Worm (Caenorhabditis elegans) whole organism, mixed stage, embryonic: ENCODE data around the gene natc-1.
A peak's percentile ranks its signal among the peaks of the same experiment; 100 is the strongest.

ENCODE experiments used
- M03D4.4 ChIP-seq: sonication (generic microtip); optimal IDR thresholded peaks from 2 replicates; lab custom pipeline; 2017; ENCODE audit warnings: mild to moderate bottlenecking, missing genetic modification characterization, missing compliant biosample characterization
- bed-3 ChIP-seq: fragments of 200-800 bp; sonication (Bioruptor generic); optimal IDR thresholded peaks from 3 replicates; lab custom pipeline; 2018; ENCODE audit warnings: mild to moderate bottlenecking, missing genetic modification characterization, moderate library complexity, missing compliant biosample characterization
- blmp-1 ChIP-seq: fragments of 150-350 bp; optimal IDR thresholded peaks from 2 replicates; lab custom pipeline; 2014; ENCODE audit warnings: missing biosample characterization, missing genetic modification characterization
- ceh-43 ChIP-seq: fragments of 200-800 bp; sonication (Bioruptor generic); optimal IDR thresholded peaks from 2 replicates; lab custom pipeline; 2018; ENCODE audit warnings: mild to moderate bottlenecking, missing genetic modification characterization, moderate library complexity, missing compliant biosample characterization
- ceh-83 ChIP-seq: fragments of 200-800 bp; sonication (Bioruptor generic); optimal IDR thresholded peaks from 2 replicates; lab custom pipeline; 2018; ENCODE audit warnings: mild to moderate bottlenecking, missing genetic modification characterization, missing compliant biosample characterization
- ces-1 ChIP-seq: fragments of 150-350 bp; optimal IDR thresholded peaks from 2 replicates; lab custom pipeline; 2014; ENCODE audit warnings: missing biosample characterization, missing genetic modification reagents, missing genetic modification characterization
- cnd-1 ChIP-seq: fragments of 200-800 bp; sonication (Bioruptor generic); optimal IDR thresholded peaks from 2 replicates; lab custom pipeline; 2018; ENCODE audit warnings: mild to moderate bottlenecking, missing genetic modification characterization, missing compliant biosample characterization
- drap-1 ChIP-seq: fragments of 200-800 bp; sonication (Bioruptor generic); optimal IDR thresholded peaks from 3 replicates; lab custom pipeline; 2018; ENCODE audit warnings: mild to moderate bottlenecking, missing genetic modification characterization, missing compliant biosample characterization
- elt-1 ChIP-seq: sonication (generic microtip); optimal IDR thresholded peaks from 2 replicates; lab custom pipeline; 2017; ENCODE audit warnings: missing genetic modification characterization, mild to moderate bottlenecking, missing compliant biosample characterization, antibody characterized with exemption, moderate library complexity, borderline replicate concordance; ENCODE audit not compliant: insufficient read depth
- flh-1 ChIP-seq: fragments of 200-800 bp; sonication (Bioruptor generic); optimal IDR thresholded peaks from 2 replicates; lab custom pipeline; 2018; ENCODE audit warnings: mild to moderate bottlenecking, missing genetic modification characterization, moderate library complexity, missing compliant biosample characterization
- ham-2 ChIP-seq: fragments of 200-800 bp; sonication (Bioruptor generic); optimal IDR thresholded peaks from 2 replicates; lab custom pipeline; 2018; ENCODE audit warnings: mild to moderate bottlenecking, missing genetic modification characterization, missing compliant biosample characterization
- hlh-1 ChIP-seq: fragments of 150-350 bp; optimal IDR thresholded peaks from 2 replicates; lab custom pipeline; 2014; ENCODE audit warnings: missing biosample characterization, missing genetic modification reagents, missing genetic modification characterization
- lin-13 ChIP-seq: fragments of 150-350 bp; optimal IDR thresholded peaks from 2 replicates; lab custom pipeline; 2014; ENCODE audit warnings: missing biosample characterization, missing genetic modification characterization
- lin-32 ChIP-seq: fragments of 200-800 bp; sonication (Bioruptor generic); optimal IDR thresholded peaks from 2 replicates; lab custom pipeline; 2018; ENCODE audit warnings: mild to moderate bottlenecking, missing genetic modification characterization, missing compliant biosample characterization
- lsy-2 ChIP-seq: fragments of 150-350 bp; optimal IDR thresholded peaks from 2 replicates; lab custom pipeline; 2014; ENCODE audit warnings: missing biosample characterization, missing genetic modification characterization
- mab-5 ChIP-seq: fragments of 150-350 bp; optimal IDR thresholded peaks from 2 replicates; lab custom pipeline; 2014; ENCODE audit warnings: missing biosample characterization, missing genetic modification characterization
- mep-1 ChIP-seq: fragments of 150-350 bp; optimal IDR thresholded peaks from 2 replicates; lab custom pipeline; 2017; ENCODE audit warnings: missing biosample characterization, missing genetic modification reagents, missing genetic modification characterization, inconsistent platforms
- mls-2 ChIP-seq: sonication (generic microtip); optimal IDR thresholded peaks from 2 replicates; lab custom pipeline; 2016; ENCODE audit warnings: mild to moderate bottlenecking, missing genetic modification characterization, moderate library complexity, missing compliant biosample characterization
- nhr-2 ChIP-seq: fragments of 150-350 bp; optimal IDR thresholded peaks from 2 replicates; lab custom pipeline; 2014; ENCODE audit warnings: missing biosample characterization, missing genetic modification characterization
- nhr-237 ChIP-seq: fragments of 150-350 bp; optimal IDR thresholded peaks from 2 replicates; lab custom pipeline; 2014; ENCODE audit warnings: missing biosample characterization, missing genetic modification characterization
- nhr-28 ChIP-seq: fragments of 150-350 bp; optimal IDR thresholded peaks from 2 replicates; lab custom pipeline; 2014; ENCODE audit warnings: missing biosample characterization, missing genetic modification characterization
- nhr-76 ChIP-seq: sonication (generic microtip); optimal IDR thresholded peaks from 2 replicates; lab custom pipeline; 2017; ENCODE audit warnings: missing biosample characterization, missing genetic modification characterization
- pha-4 ChIP-seq: fragments of 150-350 bp; optimal IDR thresholded peaks from 2 replicates; lab custom pipeline; 2018; ENCODE audit warnings: missing biosample characterization, missing genetic modification reagents, missing genetic modification characterization
- snpc-4 ChIP-seq: fragments of 150-350 bp; optimal IDR thresholded peaks from 2 replicates; lab custom pipeline; 2014; ENCODE audit warnings: missing biosample characterization, missing genetic modification characterization
- sptf-1 ChIP-seq: sonication (generic microtip); optimal IDR thresholded peaks from 2 replicates; lab custom pipeline; 2017; ENCODE audit warnings: mild to moderate bottlenecking, missing genetic modification characterization, moderate library complexity, missing compliant biosample characterization
- tbx-8 ChIP-seq: fragments of 200-800 bp; sonication (Bioruptor generic); optimal IDR thresholded peaks from 2 replicates; lab custom pipeline; 2018; ENCODE audit warnings: mild to moderate bottlenecking, missing genetic modification characterization, moderate library complexity, missing compliant biosample characterization
- unc-120 ChIP-seq: sonication (generic microtip); optimal IDR thresholded peaks from 2 replicates; lab custom pipeline; 2017; ENCODE audit warnings: missing genetic modification characterization, missing compliant biosample characterization; ENCODE audit not compliant: poor library complexity, severe bottlenecking
- unc-39 ChIP-seq: fragments of 150-350 bp; optimal IDR thresholded peaks from 2 replicates; lab custom pipeline; 2014; ENCODE audit warnings: missing biosample characterization, missing genetic modification characterization
- unc-62 ChIP-seq: fragments of 150-350 bp; optimal IDR thresholded peaks from 2 replicates; lab custom pipeline; 2014; ENCODE audit warnings: missing biosample characterization, missing genetic modification reagents, missing genetic modification characterization
- zip-8 ChIP-seq: fragments of 150-350 bp; optimal IDR thresholded peaks from 2 replicates; lab custom pipeline; 2014; ENCODE audit warnings: missing biosample characterization, missing genetic modification characterization
- ztf-11 ChIP-seq: fragments of 150-350 bp; optimal IDR thresholded peaks from 2 replicates; lab custom pipeline; 2014; ENCODE audit warnings: missing biosample characterization, missing genetic modification characterization

The natc-1 gene

DNA sequence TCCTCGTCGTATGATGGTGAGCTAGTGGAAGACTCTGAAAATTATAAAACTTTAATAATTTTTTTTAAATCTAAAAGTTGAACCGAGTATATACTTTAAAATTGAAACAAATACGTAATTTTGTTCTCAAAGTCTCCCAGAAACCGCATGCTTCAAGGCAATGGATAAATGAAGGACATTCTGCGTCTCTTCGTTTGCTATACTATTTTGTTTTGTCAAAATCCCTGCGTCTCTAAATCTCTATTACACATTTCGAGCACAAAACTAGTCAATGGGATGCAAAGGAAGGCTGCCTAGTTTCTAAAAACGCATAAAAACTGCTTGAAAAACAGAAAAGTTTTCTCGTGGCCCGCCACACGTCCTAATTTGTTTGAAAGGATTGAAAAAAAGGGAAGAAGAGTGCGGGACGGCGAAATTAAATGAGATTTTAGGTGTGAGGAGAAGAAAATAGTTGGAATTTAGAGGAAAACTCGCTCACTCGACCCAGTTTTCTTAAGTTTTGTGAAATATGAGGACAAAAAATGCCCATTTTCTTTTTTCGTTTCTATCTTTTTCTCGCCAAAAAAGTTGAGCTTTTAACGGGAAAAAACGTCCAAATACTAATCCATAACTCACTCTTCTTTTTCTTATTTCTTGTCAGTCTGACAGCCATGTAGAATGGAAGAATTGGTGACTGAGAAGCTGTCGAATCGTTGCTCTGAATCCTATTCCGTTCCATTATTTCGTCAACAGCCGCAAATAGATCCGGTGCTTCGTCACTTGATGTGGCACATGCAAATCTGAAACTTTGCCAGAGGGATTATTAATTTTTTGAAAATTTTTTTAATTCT is 33.4 kb upstream of the natc-1 start:
- TF ChIP-seq ces-1 (GFP tag; lab: Kevin White, UChicago): peak; percentile 78
- peak; percentile 3 for TF ChIP-seq lsy-2 (tag; lab: Kevin White, UChicago)
- peak; percentile 2 for TF ChIP-seq unc-120 (tag; lab: Kevin White, UChicago)
- no peak for TF ChIP-seq bed-3 (GFP tag; lab: Kevin White, UChicago)
- no peak for TF ChIP-seq snpc-4

- TF ChIP-seq ceh-83 (no peak), mls-2 (tag; lab: Kevin White, UChicago) (no peak), lin-13 (tag; lab: Kevin White, UChicago) (no peak), zip-8 (tag; lab: Kevin White, UChicago) (no peak), unc-62 (no peak), nhr-76 (no peak), ceh-43 (GFP tag; lab: Kevin White, UChicago) (no peak), unc-39 (tag; lab: Kevin White, UChicago) (no peak), bed-3 (GFP tag; lab: Kevin White, UChicago) (no peak), cnd-1 (no peak), ztf-11 (tag; lab: Kevin White, UChicago) (no peak), elt-1 (tag; lab: Kevin White, UChicago) (no peak), sptf-1 (no peak), mab-5 (tag; lab: Kevin White, UChicago) (no peak), flh-1 (no peak), pha-4 (tag; lab: Kevin White, UChicago) (no peak), hlh-1 (no peak)
- TF ChIP-seq, all 35 proteins: peak for 0
These were observed 27.7 kb upstream of the natc-1 start for ce11 chrV:8434400-8434827.

ce11 chrV:8435292-8435691 is 26.9 kb upstream of the natc-1 start:
- TF ChIP-seq ces-1 (GFP tag; lab: Kevin White, UChicago) (peak; percentile 82), nhr-76 (no peak)

- TF ChIP-seq ces-1 (GFP tag; lab: Kevin White, UChicago) (peak; percentile 19), mls-2 (tag; lab: Kevin White, UChicago) (no peak)
- TF ChIP-seq, all 35 proteins: peak for 1
These were observed 24.8 kb upstream of the natc-1 start for ce11 chrV:8437358-8437757.

DNA sequence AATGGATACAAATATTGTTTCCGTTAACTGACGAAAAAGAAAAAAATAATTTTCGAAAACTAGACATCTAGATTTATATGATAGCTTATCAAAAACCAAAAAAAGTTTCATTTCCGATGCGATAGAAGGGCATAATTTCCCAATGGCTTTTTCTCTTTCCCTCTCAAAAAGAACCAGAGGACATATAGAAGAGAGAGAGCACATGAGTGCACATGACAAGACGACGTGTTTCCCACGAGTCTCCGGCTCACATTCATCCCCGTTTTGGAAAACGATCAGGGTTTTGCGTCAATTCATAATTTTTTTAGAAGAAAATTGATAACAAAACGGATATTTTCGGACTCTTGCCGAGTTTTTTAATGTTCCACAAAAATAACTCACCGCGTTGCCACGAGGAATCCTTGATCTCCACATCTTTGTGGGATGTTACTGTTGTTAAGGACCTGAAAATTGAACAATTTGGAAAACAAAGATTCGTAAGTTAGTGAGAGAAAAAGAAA is 17.8 kb upstream of the natc-1 start, which contains the start of gene lmd-3:
Gene lmd-3 (minus strand): TSS at position 450 of the 500 bp plus-strand sequence.
- TF ChIP-seq lsy-2 (tag; lab: Kevin White, UChicago): no peak
- TF ChIP-seq ceh-83: no peak
- no peak for TF ChIP-seq tbx-8 (GFP tag; lab: Kevin White, UChicago)
- TF ChIP-seq lin-32 (GFP tag; lab: Kevin White, UChicago): no peak
- TF ChIP-seq nhr-2: no peak
- TF ChIP-seq ztf-11 (tag; lab: Kevin White, UChicago): no peak

DNA sequence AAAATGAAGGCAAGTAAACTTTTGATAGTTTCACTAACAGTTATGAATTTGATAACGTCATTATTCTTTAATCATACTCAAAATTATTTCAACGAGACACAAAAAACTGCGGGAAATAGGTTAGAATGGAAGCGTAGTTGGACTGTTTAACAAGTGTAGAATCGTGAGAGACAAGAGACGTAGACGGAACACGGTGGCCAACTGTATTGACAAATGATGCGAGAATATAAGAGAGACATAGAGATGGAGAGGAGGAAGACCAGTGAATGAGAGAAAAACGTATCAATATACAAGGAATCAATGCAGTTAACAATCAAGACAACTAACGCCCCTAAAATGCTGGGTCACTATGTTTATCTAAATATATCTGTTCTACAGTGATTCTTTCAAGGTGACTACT is 16.5 kb upstream of the natc-1 start:
- TF ChIP-seq nhr-76 (no peak), drap-1 (no peak), blmp-1 (tag; lab: Kevin White, UChicago) (no peak), hlh-1 (peak; percentile 19), pha-4 (tag; lab: Kevin White, UChicago) (peak; percentile 91)

DNA sequence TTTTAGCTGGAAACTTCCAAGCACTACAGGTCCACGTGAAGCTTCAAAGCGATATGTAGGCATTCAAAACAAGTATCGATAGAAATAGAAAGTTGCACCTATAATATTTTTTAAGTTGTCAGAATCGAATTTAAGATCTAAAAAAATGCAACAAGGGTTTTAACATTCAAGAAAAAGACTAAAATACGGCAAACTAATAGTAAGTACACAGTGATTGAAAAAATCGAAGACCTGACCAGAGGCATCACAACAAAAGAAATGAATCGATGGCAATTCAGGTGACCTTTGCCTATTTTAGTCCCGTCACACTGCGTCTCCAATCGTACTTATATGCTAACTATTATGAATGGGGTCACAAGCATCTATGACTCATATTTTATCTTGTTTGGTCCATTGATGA is 14.2 kb upstream of the natc-1 start, which contains the start of gene T23B12.5:
Gene T23B12.5 (minus strand): TSS at position 101 of the 400 bp plus-strand sequence.
- TF ChIP-seq sptf-1 (no peak), zip-8 (tag; lab: Kevin White, UChicago) (no peak), nhr-28 (no peak), ceh-83 (no peak), unc-39 (tag; lab: Kevin White, UChicago) (no peak), ces-1 (GFP tag; lab: Kevin White, UChicago) (no peak), mab-5 (tag; lab: Kevin White, UChicago) (no peak), drap-1 (no peak), ham-2 (GFP tag; lab: Kevin White, UChicago) (no peak), M03D4.4 (tag; lab: Kevin White, UChicago) (no peak), mls-2 (tag; lab: Kevin White, UChicago) (no peak), snpc-4 (no peak), nhr-237 (tag; lab: Kevin White, UChicago) (no peak), ztf-11 (tag; lab: Kevin White, UChicago) (no peak), lin-13 (tag; lab: Kevin White, UChicago) (no peak), mep-1 (tag; lab: Kevin White, UChicago) (no peak), nhr-76 (no peak), flh-1 (no peak), lsy-2 (tag; lab: Kevin White, UChicago) (no peak), hlh-1 (no peak)
- TF ChIP-seq, all 35 proteins: peak for 0
